Worm (Caenorhabditis elegans): ENCODE data around the gene mak-1.

mak-1 gene

ce11 chrII:8745449-8746297, 1.8 kb downstream of the mak-1 start:
- no peak for TF ChIP-seq ceh-28 (tag; optimal IDR thresholded peaks at IDR 0.05)
- TF ChIP-seq nhr-25 (tag; optimal IDR thresholded peaks at IDR 0.05), result peak; percentile 6
- TF ChIP-seq nhr-67 (tag; optimal IDR thresholded peaks at IDR 0.05), result no peak
- no peak for TF ChIP-seq ztf-4 (tag; optimal IDR thresholded peaks at IDR 0.05)
- TF ChIP-seq nhr-28 (tag; optimal IDR thresholded peaks at IDR 0.05), result no peak
- TF ChIP-seq nhr-43 (tag; optimal IDR thresholded peaks at IDR 0.05; ENCODE audit: poor library complexity, severe bottlenecking), result peak; percentile 72
- TF ChIP-seq mdl-1 (tag; optimal IDR thresholded peaks at IDR 0.05), result no peak
- TF ChIP-seq pha-4 (tag; optimal IDR thresholded peaks at IDR 0.05), result peak; percentile 58
- no peak for TF ChIP-seq zag-1 (tag; optimal IDR thresholded peaks at IDR 0.05)
- TF ChIP-seq unc-62 (GFP tag; optimal IDR thresholded peaks at IDR 0.05), result no peak
- TF ChIP-seq ama-1 (optimal IDR thresholded peaks at IDR 0.05), result peak; percentile 97

ce11 chrII:8746298-8746775, 2.5 kb downstream of the mak-1 start:
- no peak for TF ChIP-seq elt-2 (tag; optimal IDR thresholded peaks at IDR 0.05)
- TF ChIP-seq nhr-25 (tag; optimal IDR thresholded peaks at IDR 0.05), result peak; percentile 79
- no peak for TF ChIP-seq mdl-1 (tag; optimal IDR thresholded peaks at IDR 0.05)
- TF ChIP-seq lin-39 (tag; optimal IDR thresholded peaks at IDR 0.05), result peak; percentile 32
- TF ChIP-seq nhr-12 (tag; optimal IDR thresholded peaks at IDR 0.05), result no peak
- no peak for TF ChIP-seq fkh-2 (tag; optimal IDR thresholded peaks at IDR 0.05)
- TF ChIP-seq ceh-28 (tag; optimal IDR thresholded peaks at IDR 0.05), result no peak
- peak; percentile 20 for TF ChIP-seq ztf-4 (tag; optimal IDR thresholded peaks at IDR 0.05)
- TF ChIP-seq ZK546.5 (tag; optimal IDR thresholded peaks at IDR 0.05), result no peak
- no peak for TF ChIP-seq elt-1 (tag; optimal IDR thresholded peaks at IDR 0.05)
- TF ChIP-seq hmg-11 (tag; optimal IDR thresholded peaks at IDR 0.05), result no peak
- no peak for TF ChIP-seq snpc-4 (tag; optimal IDR thresholded peaks at IDR 0.05)
- peak; percentile 69 for TF ChIP-seq nhr-43 (tag; optimal IDR thresholded peaks at IDR 0.05; ENCODE audit: poor library complexity, severe bottlenecking)
- TF ChIP-seq pha-4 (tag; optimal IDR thresholded peaks at IDR 0.05), result no peak
- TF ChIP-seq fkh-10 (GFP tag; optimal IDR thresholded peaks at IDR 0.05), result no peak
- TF ChIP-seq nfya-1 (tag; optimal IDR thresholded peaks at IDR 0.05; ENCODE audit: insufficient read depth), result no peak
- no peak for TF ChIP-seq lin-15B (tag; optimal IDR thresholded peaks at IDR 0.05)
- no peak for TF ChIP-seq tbx-2 (tag; optimal IDR thresholded peaks at IDR 0.05)
- no peak for TF ChIP-seq nhr-77 (tag; optimal IDR thresholded peaks at IDR 0.05)
- no peak for TF ChIP-seq zag-1 (tag; optimal IDR thresholded peaks at IDR 0.05)
- peak; percentile 92 for TF ChIP-seq ama-1 (optimal IDR thresholded peaks at IDR 0.05)
- no peak for TF ChIP-seq ceh-9 (tag; optimal IDR thresholded peaks at IDR 0.05)
- no peak for TF ChIP-seq nhr-67 (tag; optimal IDR thresholded peaks at IDR 0.05)
- no peak for TF ChIP-seq nhr-11 (tag; optimal IDR thresholded peaks at IDR 0.05)

ce11 chrII:8747246-8747938, 3.5 kb downstream of the mak-1 start:
- TF ChIP-seq elt-1 (tag; optimal IDR thresholded peaks at IDR 0.05) (no peak), jun-1 (tag; optimal IDR thresholded peaks at IDR 0.05) (no peak), sea-2 (GFP tag; optimal IDR thresholded peaks at IDR 0.05) (no peak), skn-1 (tag; optimal IDR thresholded peaks at IDR 0.05) (no peak), nfya-1 (tag; optimal IDR thresholded peaks at IDR 0.05; ENCODE audit: insufficient read depth) (peak; percentile 46), tbx-2 (tag; optimal IDR thresholded peaks at IDR 0.05) (peak; percentile 70), eor-1 (tag; optimal IDR thresholded peaks at IDR 0.05) (no peak), nhr-76 (tag; optimal IDR thresholded peaks at IDR 0.05) (peak; percentile 33), lin-15B (tag; optimal IDR thresholded peaks at IDR 0.05) (no peak), pqm-1 (tag; optimal IDR thresholded peaks at IDR 0.05) (no peak), nhr-11 (tag; optimal IDR thresholded peaks at IDR 0.05) (no peak), ama-1 (optimal IDR thresholded peaks at IDR 0.05) (peak; percentile 99), egl-5 (tag; optimal IDR thresholded peaks at IDR 0.05) (no peak), hmg-11 (tag; optimal IDR thresholded peaks at IDR 0.05) (peak; percentile 21), fkh-10 (GFP tag; optimal IDR thresholded peaks at IDR 0.05) (no peak), R02D3.7 (tag; optimal IDR thresholded peaks at IDR 0.05) (peak; percentile 30), unc-39 (tag; optimal IDR thresholded peaks at IDR 0.05) (no peak), ztf-4 (tag; optimal IDR thresholded peaks at IDR 0.05) (peak; percentile 78), lin-39 (tag; optimal IDR thresholded peaks at IDR 0.05) (peak; percentile 52), nhr-43 (tag; optimal IDR thresholded peaks at IDR 0.05; ENCODE audit: poor library complexity, severe bottlenecking) (peak; percentile 95), ZK546.5 (tag; optimal IDR thresholded peaks at IDR 0.05) (no peak), mdl-1 (tag; optimal IDR thresholded peaks at IDR 0.05) (no peak), nhr-23 (tag; optimal IDR thresholded peaks at IDR 0.05) (peak; percentile 42), nhr-25 (tag; optimal IDR thresholded peaks at IDR 0.05) (peak; percentile 92), nhr-77 (tag; optimal IDR thresholded peaks at IDR 0.05) (no peak), unc-62 (GFP tag; optimal IDR thresholded peaks at IDR 0.05) (peak; percentile 27), elt-2 (tag; optimal IDR thresholded peaks at IDR 0.05) (peak; percentile 60), fos-1 (tag; optimal IDR thresholded peaks at IDR 0.05) (no peak), pha-4 (tag; optimal IDR thresholded peaks at IDR 0.05) (no peak), ztf-11 (tag; optimal IDR thresholded peaks at IDR 0.05) (no peak), lsy-12 (tag; optimal IDR thresholded peaks at IDR 0.05) (peak; percentile 55), nhr-237 (tag; optimal IDR thresholded peaks at IDR 0.05) (no peak), elt-3 (tag; optimal IDR thresholded peaks at IDR 0.05) (peak in 1 of 3 experiments; percentile 72), ceh-28 (tag; optimal IDR thresholded peaks at IDR 0.05) (no peak), egl-27 (tag; optimal IDR thresholded peaks at IDR 0.05) (no peak), aly-2 (tag; optimal IDR thresholded peaks at IDR 0.05) (no peak)

Measured in whole organism, L3 larva.